Fruit fly (Drosophila melanogaster): ENCODE data around the gene CG4596.

Gene CG4596

DNA sequence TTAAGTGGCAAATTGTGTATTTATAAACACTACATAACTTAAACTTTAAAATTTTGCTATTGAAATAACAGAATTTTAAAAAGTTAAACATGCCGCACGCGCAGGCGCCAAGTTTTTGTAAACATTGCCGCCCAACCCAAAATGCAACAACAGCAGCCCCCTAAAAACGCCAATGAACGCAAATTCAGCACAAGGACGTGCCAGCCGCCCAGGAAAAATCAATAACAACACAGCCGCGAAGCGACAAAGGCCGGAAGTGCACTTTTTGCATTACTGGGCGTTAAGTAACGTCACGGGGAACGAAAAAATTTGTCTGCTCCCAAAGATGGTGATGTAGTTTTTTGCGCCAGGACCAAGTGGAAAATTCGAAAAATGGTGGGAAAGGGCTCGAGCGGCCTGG, at the start of gene CG4596:
TSS of gene CG4596 (plus strand) at position 219 of the 400 bp plus-strand sequence.
- TF ChIP-seq OdsH (GFP tag; optimal IDR thresholded peaks at IDR 0.05) (no peak), CG8319 (GFP tag; optimal IDR thresholded peaks at IDR 0.05) (no peak)

dm6 chr3R:10826796-10827524, 45.9 kb upstream of the CG4596 start, which contains the start of gene Cad86C:
Gene Cad86C, plus strand, starts transcription at chr3R:10827079.
- TF ChIP-seq esn (GFP tag; optimal IDR thresholded peaks at IDR 0.05) (peak; percentile 15), Eip78C (GFP tag) (peak; percentile 85), CG11762 (GFP tag; optimal IDR thresholded peaks at IDR 0.05; ENCODE audit: insufficient read depth) (no peak), Hr38 (GFP tag; optimal IDR thresholded peaks at IDR 0.05) (no peak), CG9139 (GFP tag; optimal IDR thresholded peaks at IDR 0.05) (peak; percentile 78), topi (GFP tag; optimal IDR thresholded peaks at IDR 0.05) (peak; percentile 33), OdsH (GFP tag; optimal IDR thresholded peaks at IDR 0.05) (no peak), eg (GFP tag; IDR thresholded peaks at IDR 0.05) (peak; percentile 35; the same call in 2 of the 3 replicates), acj6 (GFP tag; optimal IDR thresholded peaks at IDR 0.05) (no peak), Lpt (GFP tag; optimal IDR thresholded peaks at IDR 0.05) (peak; percentile 48), CG1621 (tag; optimal IDR thresholded peaks at IDR 0.05) (peak; percentile 63), CG6854 (GFP tag; optimal IDR thresholded peaks at IDR 0.05) (peak; percentile 67), CG8632 (GFP tag; optimal IDR thresholded peaks at IDR 0.05) (no peak), Sox102F (GFP tag; optimal IDR thresholded peaks at IDR 0.05) (peak; percentile 47), dac (GFP tag; optimal IDR thresholded peaks at IDR 0.05) (no peak), ss (GFP tag; optimal IDR thresholded peaks at IDR 0.05) (peak; percentile 57 to 77), achi (GFP tag; optimal IDR thresholded peaks at IDR 0.05) (no peak), CG16779 (tag; optimal IDR thresholded peaks at IDR 0.05) (peak; percentile 39), CG34406 (GFP tag; optimal IDR thresholded peaks at IDR 0.05) (no peak), fkh (GFP tag; optimal IDR thresholded peaks at IDR 0.05) (peak; percentile 12), fd85E (GFP tag; optimal IDR thresholded peaks at IDR 0.05) (peak; percentile 64), vri (GFP tag; optimal IDR thresholded peaks at IDR 0.05) (peak; percentile 11), CG10631 (GFP tag; optimal IDR thresholded peaks at IDR 0.05) (no peak), spab (GFP tag; optimal IDR thresholded peaks at IDR 0.05) (peak; percentile 24), CG3919 (GFP tag; optimal IDR thresholded peaks at IDR 0.05) (peak; percentile 52), Sox14 (GFP tag; optimal IDR thresholded peaks at IDR 0.05) (no peak), cyc (GFP tag; optimal IDR thresholded peaks at IDR 0.05) (no peak), Met (GFP tag; optimal IDR thresholded peaks at IDR 0.05) (no peak), Eip93F (GFP tag; optimal IDR thresholded peaks at IDR 0.05) (no peak), CG15336 (GFP tag; IDR thresholded peaks at IDR 0.05) (peak; percentile 26; the same call in 1 of the 2 replicates), fd59A (GFP tag; optimal IDR thresholded peaks at IDR 0.05) (no peak), CG6276 (GFP tag; optimal IDR thresholded peaks at IDR 0.05) (peak; percentile 66), CG8119 (GFP tag; IDR thresholded peaks at IDR 0.05) (peak; percentile 65; the same call in 2 of the 3 replicates), dsx (GFP tag; optimal IDR thresholded peaks at IDR 0.05; ENCODE audit: poor library complexity, severe bottlenecking) (peak; percentile 72), CG10669 (GFP tag; optimal IDR thresholded peaks at IDR 0.05) (peak; percentile 17), CG6792 (GFP tag; optimal IDR thresholded peaks at IDR 0.05) (no peak), Gug (GFP tag; IDR thresholded peaks at IDR 0.05) (no peak), CG6163 (GFP tag; IDR thresholded peaks at IDR 0.05) (peak; percentile 56; the same call in 2 of the 3 replicates), CG6808 (GFP tag; optimal IDR thresholded peaks at IDR 0.05) (peak; percentile 47)
